Worm (Caenorhabditis elegans) whole organism, L1 larva: Measurements from ENCODE around the gene nhr-88.

Experiments
- C04F5.9 ChIP-seq: sonication (generic microtip); optimal IDR thresholded peaks from 2 replicates; lab custom pipeline; 2016; ENCODE audit warnings: missing genetic modification characterization, missing compliant biosample characterization
- C16A3.4 ChIP-seq: fragments of 150-350 bp; optimal IDR thresholded peaks from 2 replicates; lab custom pipeline; 2014; ENCODE audit warnings: missing biosample characterization, missing genetic modification characterization
- Y116A8C.19 ChIP-seq: sonication (generic microtip); optimal IDR thresholded peaks from 2 replicates; lab custom pipeline; 2016; ENCODE audit warnings: missing compliant biosample characterization, missing genetic modification characterization, borderline replicate concordance
- alr-1 ChIP-seq: fragments of 200-800 bp; sonication (Bioruptor generic); optimal IDR thresholded peaks from 2 replicates; lab custom pipeline; 2018; ENCODE audit warnings: borderline replicate concordance, mild to moderate bottlenecking, missing genetic modification characterization, missing compliant biosample characterization
- blmp-1 ChIP-seq: fragments of 150-350 bp; optimal IDR thresholded peaks from 2 replicates; lab custom pipeline; 2014; ENCODE audit warnings: missing biosample characterization, missing genetic modification characterization
- ceh-8 ChIP-seq: fragments of 200-800 bp; sonication (Bioruptor generic); optimal IDR thresholded peaks from 2 replicates; lab custom pipeline; 2018; ENCODE audit warnings: mild to moderate bottlenecking, missing genetic modification characterization, moderate library complexity, missing compliant biosample characterization
- ceh-90 ChIP-seq: sonication (generic microtip); optimal IDR thresholded peaks from 2 replicates; lab custom pipeline; 2016; ENCODE audit warnings: missing genetic modification characterization, missing compliant biosample characterization
- ces-1 ChIP-seq: fragments of 150-350 bp; optimal IDR thresholded peaks from 2 replicates; lab custom pipeline; 2014; ENCODE audit warnings: missing biosample characterization, missing genetic modification reagents, missing genetic modification characterization
- dpl-1 ChIP-seq, 3 experiments: fragments of 150-350 bp in 2 of 3; sonication (generic microtip) in 1 of 3; optimal IDR thresholded peaks; 2 replicates each; lab custom pipeline; 2014 to 2017; ENCODE audit warnings: missing biosample characterization in 3 of 3, missing genetic modification characterization in 3 of 3, missing genetic modification reagents in 3 of 3
- efl-1 ChIP-seq, 4 experiments: fragments of 150-350 bp; optimal IDR thresholded peaks in 3 of 4; peaks in 1 of 4; 1 replicate in 1 of 4; 2 replicates in 3 of 4; lab custom pipeline; 2014; ENCODE audit warnings: missing biosample characterization in 2 of 4, missing genetic modification characterization in 2 of 4, missing genetic modification reagents in 2 of 4
- elt-2 ChIP-seq: sonication (generic microtip); optimal IDR thresholded peaks from 2 replicates; lab custom pipeline; 2016; ENCODE audit warnings: missing genetic modification characterization, mild to moderate bottlenecking, inconsistent platforms, missing compliant biosample characterization, missing genetic modification reagents
- ets-5 ChIP-seq: fragments of 200-800 bp; sonication (Bioruptor generic); IDR thresholded peaks from 2 replicates; pipeline ENCODE4 v1.3.6; 2022; ENCODE audit warnings: missing genetic modification characterization, missing compliant biosample characterization
- fkh-4 ChIP-seq: sonication (generic microtip); optimal IDR thresholded peaks from 2 replicates; lab custom pipeline; 2016; ENCODE audit warnings: missing compliant biosample characterization, missing genetic modification characterization, borderline replicate concordance
- grh-1 ChIP-seq: fragments of 200-800 bp; sonication (Bioruptor generic); IDR thresholded peaks from 2 replicates; pipeline ENCODE4 v1.3.6; 2022; ENCODE audit warnings: missing genetic modification reagents, missing genetic modification characterization, missing compliant biosample characterization
- hpl-2 ChIP-seq: fragments of 150-350 bp; optimal IDR thresholded peaks from 2 replicates; lab custom pipeline; 2014; ENCODE audit warnings: missing biosample characterization, missing genetic modification reagents, missing genetic modification characterization
- lin-14 ChIP-seq: fragments of 200-800 bp; sonication (Bioruptor generic); optimal IDR thresholded peaks from 2 replicates; lab custom pipeline; 2018; ENCODE audit warnings: mild to moderate bottlenecking, missing genetic modification characterization, moderate library complexity, missing compliant biosample characterization
- lin-39 ChIP-seq: fragments of 150-350 bp; optimal IDR thresholded peaks from 2 replicates; lab custom pipeline; 2014; ENCODE audit warnings: missing biosample characterization, missing genetic modification reagents, missing genetic modification characterization
- lir-3 ChIP-seq: sonication (generic microtip); optimal IDR thresholded peaks from 2 replicates; lab custom pipeline; 2016; ENCODE audit warnings: mild to moderate bottlenecking, missing genetic modification characterization, moderate library complexity, missing compliant biosample characterization; ENCODE audit not compliant: poor library complexity
- mab-9 ChIP-seq: fragments of 200-800 bp; sonication (Bioruptor generic); IDR thresholded peaks from 2 replicates; pipeline ENCODE4 v1.3.6; 2022; ENCODE audit warnings: missing genetic modification reagents, missing genetic modification characterization, missing compliant biosample characterization
- mdl-1 ChIP-seq, 2 experiments: fragments of 150-350 bp; optimal IDR thresholded peaks; 2 replicates each; lab custom pipeline; 2014 to 2017; ENCODE audit warnings: missing biosample characterization in 2 of 2, missing genetic modification characterization in 2 of 2, inconsistent platforms in 1 of 2
- nhr-19 ChIP-seq: fragments of 200-800 bp; sonication (Bioruptor generic); conservative IDR thresholded peaks from 2 replicates; pipeline ENCODE4 v1.3.6; 2022; ENCODE audit warnings: missing genetic modification characterization, missing compliant biosample characterization
- nhr-71 ChIP-seq: sonication (generic microtip); optimal IDR thresholded peaks from 2 replicates; lab custom pipeline; 2016; ENCODE audit warnings: mild to moderate bottlenecking, missing genetic modification characterization, moderate library complexity, missing compliant biosample characterization
- nhr-84 ChIP-seq: sonication (generic microtip); optimal IDR thresholded peaks from 2 replicates; lab custom pipeline; 2017; ENCODE audit warnings: missing biosample characterization, missing genetic modification characterization
- pqm-1 ChIP-seq: sonication (generic microtip); optimal IDR thresholded peaks from 3 replicates; lab custom pipeline; 2017; ENCODE audit warnings: missing biosample characterization, missing genetic modification characterization
- sox-4 ChIP-seq: sonication (generic microtip); optimal IDR thresholded peaks from 2 replicates; lab custom pipeline; 2016; ENCODE audit warnings: missing genetic modification characterization, missing compliant biosample characterization
- sptf-1 ChIP-seq: fragments of 150-350 bp; optimal IDR thresholded peaks from 2 replicates; lab custom pipeline; 2014; ENCODE audit warnings: missing biosample characterization, missing genetic modification characterization
- sup-37 ChIP-seq: fragments of 200-800 bp; sonication (Bioruptor generic); optimal IDR thresholded peaks from 2 replicates; lab custom pipeline; 2018; ENCODE audit warnings: mild to moderate bottlenecking, missing genetic modification characterization, missing compliant biosample characterization
- tlp-1 ChIP-seq: fragments of 150-350 bp; optimal IDR thresholded peaks from 2 replicates; lab custom pipeline; 2014; ENCODE audit warnings: missing biosample characterization, missing genetic modification characterization
- xbp-1 ChIP-seq: sonication (generic microtip); optimal IDR thresholded peaks from 2 replicates; lab custom pipeline; 2016; ENCODE audit warnings: missing genetic modification characterization, missing compliant biosample characterization
- ztf-11 ChIP-seq, 2 experiments: sonication (generic microtip); optimal IDR thresholded peaks; 2 replicates each; lab custom pipeline; 2016 to 2017; ENCODE audit warnings: missing genetic modification characterization in 2 of 2, missing biosample characterization in 1 of 2, missing compliant biosample characterization in 1 of 2

The nhr-88 gene

ce11 chrII:3012133-3012532 lies 35.7 kb downstream of the nhr-88 start, which contains the start of gene C41H7.9:
Gene C41H7.9, minus strand, starts transcription at chrII:3012233.
- TF ChIP-seq lir-3, result no peak
- no peak for TF ChIP-seq lin-14
- no peak for TF ChIP-seq Y116A8C.19 (tag; lab: Kevin White, UChicago)
- TF ChIP-seq sptf-1 (tag; lab: Kevin White, UChicago), result no peak
- TF ChIP-seq nhr-71 (tag; lab: Kevin White, UChicago), result no peak
- TF ChIP-seq alr-1 (tag; lab: Kevin White, UChicago), result no peak

ce11 chrII:3014196-3014849 lies 37.9 kb downstream of the nhr-88 start, which contains the start of gene C41H7.2:
Gene C41H7.2, plus strand, starts transcription at chrII:3014817.
- TF ChIP-seq tlp-1 (peak; percentile 40), elt-2 (tag; lab: Kevin White, UChicago) (peak; percentile 78), mdl-1 (tag; optimal IDR thresholded peaks at IDR 0.05; lab: Kevin White, UChicago) (no peak)

ce11 chrII:3019807-3020206 lies 43.4 kb downstream of the nhr-88 start, which contains the start of gene clec-3:
Gene clec-3, minus strand, starts transcription at chrII:3019907.
- no peak for TF ChIP-seq mab-9 (GFP tag; lab: Robert Waterston, UW)
- no peak for TF ChIP-seq alr-1 (tag; lab: Kevin White, UChicago)

- TF ChIP-seq ceh-90 (tag; lab: Kevin White, UChicago) (no peak), ets-5 (GFP tag; lab: Robert Waterston, UW) (no peak), nhr-84 (tag; lab: Kevin White, UChicago) (no peak), hpl-2 (GFP tag; lab: Kevin White, UChicago) (no peak), C16A3.4 (no peak), ceh-8 (GFP tag; lab: Kevin White, UChicago) (no peak), sup-37 (GFP tag; lab: Kevin White, UChicago) (no peak), sox-4 (tag; lab: Kevin White, UChicago) (no peak), sptf-1 (tag; lab: Kevin White, UChicago) (no peak), mdl-1 (tag; optimal IDR thresholded peaks at IDR 0.05; lab: Kevin White, UChicago) (no peak), blmp-1 (no peak), nhr-19 (GFP tag; lab: Robert Waterston, UW) (no peak), alr-1 (tag; lab: Kevin White, UChicago) (no peak), pqm-1 (tag; lab: Kevin White, UChicago) (no peak), C04F5.9 (tag; lab: Kevin White, UChicago) (no peak), efl-1 (optimal IDR thresholded peaks at IDR 0.05; lab: Kevin White, UChicago) (no peak), efl-1 (GFP tag; optimal IDR thresholded peaks at IDR 0.05 in 1 of 2; lab: Kevin White, UChicago) (no peak), ztf-11 (tag; optimal IDR thresholded peaks at IDR 0.05; lab: Kevin White, UChicago) (no peak)
These were observed 44.5 kb downstream of the nhr-88 start for ce11 chrII:3020899-3021298.

- no peak for TF ChIP-seq xbp-1
- no peak for TF ChIP-seq elt-2 (tag; lab: Kevin White, UChicago)
- TF ChIP-seq grh-1 (GFP tag; lab: Robert Waterston, UW), result no peak
- TF ChIP-seq dpl-1 (GFP tag; optimal IDR thresholded peaks at IDR 0.05; lab: Kevin White, UChicago), result no peak
- TF ChIP-seq fkh-4 (tag; lab: Kevin White, UChicago), result no peak
- no peak for TF ChIP-seq blmp-1
- TF ChIP-seq lin-39 (tag; lab: Kevin White, UChicago), result no peak
- TF ChIP-seq ces-1 (GFP tag; lab: Kevin White, UChicago), result no peak
These were observed 47.0 kb downstream of the nhr-88 start, which contains the start of gene clec-2 for ce11 chrII:3023381-3023935. Gene clec-2, minus strand, starts transcription at chrII:3023431.
